Worm (Caenorhabditis elegans) whole organism, L3 larva: ENCODE data around the gene fbxb-91.

Source experiments
- ZK546.5 ChIP-seq: sonication (generic microtip); optimal IDR thresholded peaks from 2 replicates; lab custom pipeline; 2017; ENCODE audit warnings: missing biosample characterization, missing genetic modification characterization
- ama-1 ChIP-seq: fragments of 150-350 bp; optimal IDR thresholded peaks from 2 replicates; lab custom pipeline; 2018
- ceh-16 ChIP-seq: sonication (generic microtip); optimal IDR thresholded peaks from 2 replicates; lab custom pipeline; 2017; ENCODE audit warnings: missing biosample characterization, missing genetic modification characterization
- ceh-82 ChIP-seq: fragments of 150-350 bp; optimal IDR thresholded peaks from 2 replicates; lab custom pipeline; 2014; ENCODE audit warnings: missing biosample characterization, missing genetic modification characterization
- elt-2 ChIP-seq: sonication (generic microtip); optimal IDR thresholded peaks from 2 replicates; lab custom pipeline; 2016; ENCODE audit warnings: missing genetic modification reagents, mild to moderate bottlenecking, missing genetic modification characterization, missing compliant biosample characterization
- nfya-1 ChIP-seq: sonication (generic microtip); optimal IDR thresholded peaks from 2 replicates; lab custom pipeline; 2017; ENCODE audit warnings: missing genetic modification characterization, mild to moderate bottlenecking, missing compliant biosample characterization, antibody characterized with exemption, moderate library complexity; ENCODE audit not compliant: insufficient read depth
- nhr-12 ChIP-seq: fragments of 150-350 bp; optimal IDR thresholded peaks from 2 replicates; lab custom pipeline; 2014; ENCODE audit warnings: missing biosample characterization, missing genetic modification characterization
- nhr-76 ChIP-seq: fragments of 150-350 bp; sonication (generic microtip); optimal IDR thresholded peaks from 5 replicates; lab custom pipeline; 2014; ENCODE audit warnings: missing biosample characterization, missing genetic modification characterization
- pqm-1 ChIP-seq: fragments of 150-350 bp; optimal IDR thresholded peaks from 2 replicates; lab custom pipeline; 2017; ENCODE audit warnings: missing biosample characterization, missing genetic modification characterization, inconsistent platforms
- sea-2 ChIP-seq: fragments of 150-350 bp; sonication (generic microtip); optimal IDR thresholded peaks from 4 replicates; lab custom pipeline; 2014; ENCODE audit warnings: missing biosample characterization, missing genetic modification reagents, missing genetic modification characterization
- zag-1 ChIP-seq: fragments of 150-350 bp; optimal IDR thresholded peaks from 2 replicates; lab custom pipeline; 2014; ENCODE audit warnings: missing biosample characterization, missing genetic modification characterization

DNA sequence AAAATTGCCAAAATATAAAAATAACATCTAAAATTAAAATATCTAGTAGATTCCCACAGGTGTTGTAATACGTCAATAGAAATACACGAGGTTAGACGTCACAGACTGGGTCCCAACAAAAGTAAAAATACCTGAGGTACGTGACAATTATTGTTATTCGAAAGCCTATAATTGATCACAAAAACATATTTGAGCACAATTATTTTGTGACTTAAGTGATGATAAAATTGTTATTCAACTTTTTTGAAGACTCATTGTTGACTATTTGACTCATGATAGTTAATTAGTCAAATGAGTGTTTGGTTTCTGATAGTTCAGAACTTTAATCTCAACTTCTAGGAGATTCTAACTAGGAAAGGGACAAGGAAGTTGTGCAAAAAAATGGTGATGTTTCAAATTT, 27.2 kb upstream of the fbxb-91 start:
- no peak for TF ChIP-seq pqm-1
- TF ChIP-seq ama-1 (lab: Kevin White, UChicago): no peak
- TF ChIP-seq zag-1 (tag; lab: Kevin White, UChicago): no peak
- no peak for TF ChIP-seq elt-2 (tag; lab: Kevin White, UChicago)
- no peak for TF ChIP-seq ceh-82
- TF ChIP-seq sea-2 (GFP tag; lab: Kevin White, UChicago): no peak
- no peak for TF ChIP-seq nhr-12 (tag; lab: Kevin White, UChicago)
- no peak for TF ChIP-seq nfya-1
- TF ChIP-seq nhr-76: no peak
- no peak for TF ChIP-seq ceh-16
- no peak for TF ChIP-seq ZK546.5 (tag; lab: Kevin White, UChicago)
